Fruit fly (Drosophila melanogaster) whole organism, embryonic: Measurements from ENCODE around the gene RfC3.

Experiments
- Aef1 ChIP-seq: fragments of 200-800 bp; sonication (Bioruptor generic); IDR thresholded peaks from 3 replicates; pipeline ENCODE4 v1.3.6; 2022; ENCODE audit warnings: missing biosample characterization, missing genetic modification characterization
- B-H2 ChIP-seq: fragments of 200-800 bp; sonication (Bioruptor generic); optimal IDR thresholded peaks from 2 replicates; lab custom pipeline; 2018; ENCODE audit warnings: missing biosample characterization, mild to moderate bottlenecking, missing genetic modification characterization
- CG10209 ChIP-seq: fragments of 200-800 bp; sonication (Bioruptor generic); optimal IDR thresholded peaks from 3 replicates; lab custom pipeline; 2017; ENCODE audit warnings: missing biosample characterization, mild to moderate bottlenecking, missing genetic modification characterization, missing genetic modification reagents
- CG11723 ChIP-seq: fragments of 200-800 bp; sonication (Bioruptor generic); optimal IDR thresholded peaks from 2 replicates; lab custom pipeline; 2017; ENCODE audit warnings: missing biosample characterization, mild to moderate bottlenecking, missing genetic modification characterization
- CG12104 ChIP-seq: fragments of 200-800 bp; sonication (Bioruptor generic); optimal IDR thresholded peaks from 3 replicates; lab custom pipeline; 2016; ENCODE audit warnings: missing biosample characterization, missing genetic modification characterization
- CG12659 ChIP-seq: fragments of 200-800 bp; sonication (Bioruptor generic); optimal IDR thresholded peaks from 3 replicates; lab custom pipeline; 2017; ENCODE audit warnings: mild to moderate bottlenecking, missing biosample characterization, missing genetic modification reagents, missing genetic modification characterization
- CG13287 ChIP-seq: fragments of 200-800 bp; sonication (Bioruptor generic); IDR thresholded peaks from 2 replicates; pipeline ENCODE4 v1.3.6; 2022; ENCODE audit warnings: missing biosample characterization, missing genetic modification characterization; ENCODE audit not compliant: partially characterized antibody
- CG14710 ChIP-seq: fragments of 200-800 bp; sonication (Bioruptor generic); optimal IDR thresholded peaks from 3 replicates; lab custom pipeline; 2019; ENCODE audit warnings: missing biosample characterization, mild to moderate bottlenecking, missing genetic modification characterization, moderate library complexity
- CG15514 ChIP-seq: fragments of 200-800 bp; sonication (Bioruptor generic); optimal IDR thresholded peaks from 3 replicates; lab custom pipeline; 2017; ENCODE audit warnings: missing biosample characterization, missing genetic modification characterization, mild to moderate bottlenecking, moderate library complexity, missing genetic modification reagents
- CG17912 ChIP-seq: fragments of 200-800 bp; sonication (Bioruptor generic); optimal IDR thresholded peaks from 2 replicates; lab custom pipeline; 2018; ENCODE audit warnings: missing biosample characterization, mild to moderate bottlenecking, missing genetic modification characterization
- CG18262 ChIP-seq: fragments of 200-800 bp; optimal IDR thresholded peaks from 3 replicates; lab custom pipeline; 2019; ENCODE audit warnings: missing biosample characterization, mild to moderate bottlenecking, missing genetic modification characterization, moderate library complexity
- CG1832 ChIP-seq: fragments of 200-800 bp; sonication (Bioruptor generic); optimal IDR thresholded peaks from 2 replicates; lab custom pipeline; 2017; ENCODE audit warnings: missing biosample characterization, mild to moderate bottlenecking, missing genetic modification characterization, inconsistent platforms
- CG2120 ChIP-seq: fragments of 200-800 bp; sonication (Bioruptor generic); optimal IDR thresholded peaks from 3 replicates; lab custom pipeline; 2016; ENCODE audit warnings: missing biosample characterization, missing genetic modification characterization
- CG2712 ChIP-seq: fragments of 200-800 bp; optimal IDR thresholded peaks from 3 replicates; lab custom pipeline; 2019; ENCODE audit warnings: missing biosample characterization, mild to moderate bottlenecking, missing genetic modification characterization, moderate library complexity
- CG3407 ChIP-seq: fragments of 200-800 bp; sonication (Bioruptor generic); optimal IDR thresholded peaks from 2 replicates; lab custom pipeline; 2018; ENCODE audit warnings: missing biosample characterization, mild to moderate bottlenecking, missing genetic modification characterization
- CG6813 ChIP-seq: fragments of 200-800 bp; sonication (Bioruptor generic); optimal IDR thresholded peaks from 2 replicates; lab custom pipeline; 2017; ENCODE audit warnings: missing biosample characterization, missing genetic modification characterization, mild to moderate bottlenecking, moderate library complexity, missing genetic modification reagents
- CG7357 ChIP-seq: fragments of 200-800 bp; sonication (Bioruptor generic); IDR thresholded peaks from 3 replicates; pipeline ENCODE4 v1.3.6; 2022; ENCODE audit warnings: missing biosample characterization, missing genetic modification characterization
- CTCF ChIP-seq: fragments of 200-800 bp; sonication (Bioruptor generic); optimal IDR thresholded peaks from 2 replicates; lab custom pipeline; 2017; ENCODE audit warnings: missing biosample characterization, mild to moderate bottlenecking, missing genetic modification characterization, moderate library complexity
- Dek ChIP-seq: fragments of 200-800 bp; sonication (Bioruptor generic); optimal IDR thresholded peaks from 3 replicates; lab custom pipeline; 2019; ENCODE audit warnings: missing biosample characterization, mild to moderate bottlenecking, missing genetic modification characterization, moderate library complexity
- Dip3 ChIP-seq: fragments of 200-800 bp; sonication (Bioruptor generic); optimal IDR thresholded peaks from 3 replicates; lab custom pipeline; 2016; ENCODE audit warnings: missing biosample characterization, missing genetic modification characterization
- Dll ChIP-seq: fragments of 200-800 bp; sonication (Bioruptor generic); IDR thresholded peaks from 4 replicates; pipeline ENCODE4 v1.3.6; 2022; ENCODE audit warnings: missing biosample characterization, missing genetic modification characterization; ENCODE audit not compliant: partially characterized antibody
- Dp ChIP-seq: fragments of 200-800 bp; sonication (Bioruptor generic); optimal IDR thresholded peaks from 2 replicates; lab custom pipeline; 2018; ENCODE audit warnings: missing biosample characterization, mild to moderate bottlenecking, missing genetic modification characterization, moderate library complexity
- E2f2 ChIP-seq: fragments of 200-800 bp; sonication (Bioruptor generic); IDR thresholded peaks from 2 replicates; pipeline ENCODE4 v1.3.6; 2022; ENCODE audit warnings: missing biosample characterization, missing genetic modification characterization
- Ets65A ChIP-seq: fragments of 200-800 bp; sonication (Bioruptor generic); peaks from one replicate; lab custom pipeline; 2016; ENCODE audit warnings: missing biosample characterization, missing genetic modification characterization
- Ets97D ChIP-seq: fragments of 200-800 bp; sonication (Bioruptor generic); optimal IDR thresholded peaks from 3 replicates; lab custom pipeline; 2016; ENCODE audit warnings: missing biosample characterization, missing genetic modification characterization
- Gug ChIP-seq: fragments of 200-800 bp; sonication (Bioruptor generic); IDR thresholded peaks from 4 replicates; pipeline ENCODE4 v1.3.6; 2022; ENCODE audit warnings: missing biosample characterization, missing genetic modification characterization
- HLH54F ChIP-seq: fragments of 200-800 bp; sonication (Bioruptor generic); optimal IDR thresholded peaks from 3 replicates; lab custom pipeline; 2016; ENCODE audit warnings: missing biosample characterization, missing genetic modification characterization
- Mes4 ChIP-seq: fragments of 200-800 bp; sonication (Bioruptor generic); optimal IDR thresholded peaks from 2 replicates; lab custom pipeline; 2016; ENCODE audit warnings: missing biosample characterization, missing genetic modification characterization
- Myb ChIP-seq: fragments of 200-800 bp; sonication (Bioruptor generic); optimal IDR thresholded peaks from 2 replicates; lab custom pipeline; 2016; ENCODE audit warnings: missing biosample characterization, missing genetic modification characterization
- NK7.1 ChIP-seq: fragments of 200-800 bp; sonication (Bioruptor generic); optimal IDR thresholded peaks from 3 replicates; lab custom pipeline; 2016; ENCODE audit warnings: missing biosample characterization, missing genetic modification characterization
- Ravus ChIP-seq: fragments of 200-800 bp; sonication (Bioruptor generic); IDR thresholded peaks from 2 replicates; pipeline ENCODE4 v1.3.6; 2022; ENCODE audit warnings: missing biosample characterization, missing genetic modification characterization
- Sry-δ ChIP-seq: fragments of 200-800 bp; sonication (Bioruptor generic); optimal IDR thresholded peaks from 2 replicates; lab custom pipeline; 2016; ENCODE audit warnings: missing biosample characterization, missing genetic modification characterization
- Usf ChIP-seq: fragments of 200-800 bp; sonication (Bioruptor generic); optimal IDR thresholded peaks from 2 replicates; lab custom pipeline; 2017; ENCODE audit warnings: missing genotype, missing biosample characterization, missing genetic modification characterization
- Xrp1 ChIP-seq: fragments of 200-800 bp; sonication (Bioruptor generic); IDR thresholded peaks from 2 replicates; pipeline ENCODE4 v1.3.6; 2022; ENCODE audit warnings: missing biosample characterization, missing genetic modification characterization
- bsh ChIP-seq, 2 experiments: fragments of 200-800 bp; sonication (Bioruptor generic); optimal IDR thresholded peaks; 2 replicates each; lab custom pipeline; 2017 to 2018; ENCODE audit warnings: mild to moderate bottlenecking in 2 of 2, missing biosample characterization in 2 of 2, missing genetic modification characterization in 2 of 2, moderate library complexity in 1 of 2
- crc ChIP-seq: fragments of 200-800 bp; sonication (Bioruptor generic); optimal IDR thresholded peaks from 2 replicates; lab custom pipeline; 2016; ENCODE audit warnings: missing biosample characterization, missing genetic modification characterization
- disco-r ChIP-seq: fragments of 200-800 bp; sonication (Bioruptor generic); optimal IDR thresholded peaks from 2 replicates; lab custom pipeline; 2016; ENCODE audit warnings: missing biosample characterization, missing genetic modification characterization
- emc ChIP-seq: fragments of 200-800 bp; sonication (Bioruptor generic); optimal IDR thresholded peaks from 2 replicates; lab custom pipeline; 2016; ENCODE audit warnings: missing biosample characterization, missing genetic modification characterization
- gce ChIP-seq: fragments of 200-800 bp; sonication (Bioruptor generic); IDR thresholded peaks from 3 replicates; pipeline ENCODE4 v1.3.6; 2022; ENCODE audit warnings: missing biosample characterization, missing genetic modification characterization
- lola ChIP-seq, 3 experiments: fragments of >200 bp in 2 of 3; fragments of 200-800 bp in 1 of 3; sonication (Bioruptor generic) in 1 of 3; optimal IDR thresholded peaks; 2 replicates each; lab custom pipeline; 2017 to 2019; ENCODE audit warnings: missing biosample characterization in 3 of 3, missing genetic modification characterization in 3 of 3, mild to moderate bottlenecking in 1 of 3, moderate library complexity in 1 of 3
- nerfin-1 ChIP-seq: fragments of 200-800 bp; sonication (Bioruptor generic); optimal IDR thresholded peaks from 3 replicates; lab custom pipeline; 2019; ENCODE audit warnings: missing biosample characterization, mild to moderate bottlenecking, missing genetic modification characterization, moderate library complexity
- nerfin-2 ChIP-seq: fragments of 200-800 bp; sonication (Bioruptor generic); IDR thresholded peaks from 2 replicates; pipeline ENCODE4 v1.3.6; 2022; ENCODE audit warnings: missing biosample characterization, missing genetic modification characterization; ENCODE audit not compliant: partially characterized antibody
- otp ChIP-seq: fragments of 200-800 bp; sonication (Bioruptor generic); IDR thresholded peaks from 3 replicates; pipeline ENCODE4, ENCODE4 v1.3.6; 2022; ENCODE audit warnings: missing biosample characterization, missing genetic modification characterization
- phol ChIP-seq: fragments of 200-800 bp; sonication (Bioruptor generic); optimal IDR thresholded peaks from 3 replicates; lab custom pipeline; 2018; ENCODE audit warnings: missing biosample characterization, mild to moderate bottlenecking, missing genetic modification characterization, moderate library complexity
- row ChIP-seq: fragments of 200-800 bp; sonication (Bioruptor generic); IDR thresholded peaks from 3 replicates; pipeline ENCODE4 v1.3.6; 2022; ENCODE audit warnings: missing biosample characterization, missing genetic modification characterization
- sna ChIP-seq: fragments of 200-800 bp; sonication (Bioruptor generic); IDR thresholded peaks from 2 replicates; pipeline ENCODE4 v1.3.6; 2022; ENCODE audit warnings: missing biosample characterization, missing genetic modification characterization; ENCODE audit not compliant: partially characterized antibody
- sqz ChIP-seq: fragments of 200-800 bp; sonication (Bioruptor generic); optimal IDR thresholded peaks from 3 replicates; lab custom pipeline; 2018; ENCODE audit warnings: missing biosample characterization, mild to moderate bottlenecking, missing genetic modification characterization
- ssp ChIP-seq: fragments of 200-800 bp; sonication (Bioruptor generic); IDR thresholded peaks from 2 replicates; pipeline ENCODE4 v1.3.6; 2022; ENCODE audit warnings: missing biosample characterization, missing genetic modification characterization
- tio ChIP-seq: fragments of 200-800 bp; sonication (Bioruptor generic); optimal IDR thresholded peaks from 2 replicates; lab custom pipeline; 2017; ENCODE audit warnings: missing biosample characterization, missing genetic modification characterization, inconsistent platforms
- z ChIP-seq: fragments of 200-800 bp; sonication (Bioruptor generic); IDR thresholded peaks from 3 replicates; pipeline ENCODE4 v1.3.6; 2022; ENCODE audit warnings: missing biosample characterization, missing genetic modification characterization

The RfC3 gene

dm6 chr2L:10435606-10436160 is 16.7 kb downstream of the RfC3 start, which contains the start of the genes TBC1D16 and holn1 (continued):
- TF ChIP-seq disco-r (GFP tag; lab: Kevin White, UChicago) (no peak), NK7.1 (GFP tag; lab: Kevin White, UChicago) (no peak), crc (GFP tag; lab: Kevin White, UChicago) (no peak), CG15514 (GFP tag; lab: Kevin White, UChicago) (no peak), CG18262 (tag; lab: Kevin White, UChicago) (peak; percentile 29), CG6813 (GFP tag; lab: Kevin White, UChicago) (no peak), CG14710 (tag; lab: Kevin White, UChicago) (peak; percentile 37), CG17912 (GFP tag; lab: Kevin White, UChicago) (no peak), Dip3 (GFP tag; lab: Kevin White, UChicago) (no peak), CG10209 (GFP tag; lab: Kevin White, UChicago) (no peak), CG2712 (peak; percentile 30), CTCF (GFP tag; lab: Kevin White, UChicago) (no peak), nerfin-1 (tag; lab: Kevin White, UChicago) (peak; percentile 3), row (GFP tag; lab: Robert Waterston, UW) (peak; percentile 55; the same call in 1 of the 3 replicates), Gug (GFP tag; lab: Robert Waterston, UW) (no peak), Dp (GFP tag; lab: Kevin White, UChicago) (peak; percentile 21), E2f2 (GFP tag; lab: Robert Waterston, UW) (0 out of 2 replicates have a peak, but pooled peaks have one; percentile 18), CG12659 (GFP tag; lab: Kevin White, UChicago) (peak; percentile 37), phol (tag; lab: Kevin White, UChicago) (peak; percentile 5), B-H2 (GFP tag; lab: Kevin White, UChicago) (no peak), CG13287 (GFP tag; lab: Robert Waterston, UW) (peak; percentile 78), otp (GFP tag; lab: Robert Waterston, UW) (no peak), Dll (peak; percentile 75), sna (GFP tag; lab: Robert Waterston, UW) (0 out of 2 replicates have a peak, but pooled peaks have one; percentile 32), Xrp1 (GFP tag; lab: Robert Waterston, UW) (0 out of 2 replicates have a peak, but pooled peaks have one; percentile 25), Usf (GFP tag; lab: Kevin White, UChicago) (no peak), CG2120 (GFP tag; lab: Kevin White, UChicago) (no peak), gce (GFP tag; lab: Robert Waterston, UW) (no peak), CG12104 (GFP tag; lab: Kevin White, UChicago) (peak; percentile 1)

dm6 chr2L:10437317-10437716 is 18.3 kb downstream of the RfC3 start, which contains the start of gene STUB1:
Gene STUB1, plus strand, starts transcription at chr2L:10437548.
- TF ChIP-seq Ravus (GFP tag; lab: Robert Waterston, UW) (no peak), tio (no peak), HLH54F (peak; percentile 13), Mes4 (GFP tag; lab: Kevin White, UChicago) (no peak), Aef1 (GFP tag; lab: Robert Waterston, UW) (no peak), Ets97D (GFP tag; lab: Kevin White, UChicago) (peak; percentile 42), emc (GFP tag; lab: Kevin White, UChicago) (no peak), Myb (GFP tag; lab: Kevin White, UChicago) (peak; percentile 81), CG1832 (GFP tag; lab: Kevin White, UChicago) (no peak), Sry-δ (GFP tag; lab: Kevin White, UChicago) (peak; percentile 89), nerfin-2 (GFP tag; lab: Robert Waterston, UW) (peak; percentile 97), sqz (GFP tag; lab: Kevin White, UChicago) (no peak), CG7357 (GFP tag; lab: Robert Waterston, UW) (no peak), z (GFP tag; lab: Robert Waterston, UW) (no peak), ssp (0 out of 2 replicates have a peak, but pooled peaks have one; percentile 18), bsh (GFP tag; optimal IDR thresholded peaks at IDR 0.05; lab: Kevin White, UChicago) (no peak), CG3407 (GFP tag; lab: Kevin White, UChicago) (no peak), lola (GFP tag; optimal IDR thresholded peaks at IDR 0.05; lab: Kevin White, UChicago) (no peak), Ets65A (GFP tag; lab: Kevin White, UChicago) (peak; percentile 25), Dek (tag; lab: Kevin White, UChicago) (no peak), CG11723 (GFP tag; lab: Kevin White, UChicago) (no peak)
